Worm (Caenorhabditis elegans): ENCODE results near the gene mrpl-18.

Gene mrpl-18

DNA sequence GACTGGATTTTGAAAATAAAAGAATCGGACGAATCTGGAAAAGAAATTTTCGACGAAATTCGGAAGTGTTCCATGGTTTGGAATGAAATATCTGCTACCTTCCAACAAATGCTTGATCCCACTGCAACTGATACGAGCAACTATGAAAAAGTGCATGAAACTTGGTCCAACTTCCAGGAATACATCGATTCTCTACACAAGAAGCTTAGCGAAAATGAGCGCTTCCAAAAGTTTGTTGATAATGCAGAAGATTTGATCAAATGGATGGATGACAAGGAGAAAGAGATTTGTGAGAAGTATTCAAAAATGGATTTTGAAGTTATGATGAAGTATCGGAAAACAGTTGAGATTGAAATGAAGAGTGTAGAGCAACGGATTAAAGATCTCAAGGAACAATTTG is 37.8 kb downstream of the mrpl-18 start:
- TF ChIP-seq nhr-77 (tag; optimal IDR thresholded peaks at IDR 0.05) (no peak), elt-3 (tag; optimal IDR thresholded peaks at IDR 0.05) (no peak), C34F6.9 (tag; optimal IDR thresholded peaks at IDR 0.05) (no peak), sem-4 (tag; optimal IDR thresholded peaks at IDR 0.05) (no peak), alr-1 (tag; optimal IDR thresholded peaks at IDR 0.05) (no peak), unc-62 (GFP tag; optimal IDR thresholded peaks at IDR 0.05) (no peak), sma-9 (GFP tag; optimal IDR thresholded peaks at IDR 0.05) (no peak), sma-9 (tag; optimal IDR thresholded peaks at IDR 0.05) (no peak), nhr-25 (tag; optimal IDR thresholded peaks at IDR 0.05) (no peak), F13H6.1 (tag; optimal IDR thresholded peaks at IDR 0.05) (no peak), aly-2 (tag; optimal IDR thresholded peaks at IDR 0.05) (no peak), mbf-1 (tag; optimal IDR thresholded peaks at IDR 0.05) (no peak), ztf-11 (tag; optimal IDR thresholded peaks at IDR 0.05) (no peak), ceh-16 (tag; optimal IDR thresholded peaks at IDR 0.05) (no peak), ceh-82 (tag; optimal IDR thresholded peaks at IDR 0.05) (no peak), unc-55 (GFP tag; optimal IDR thresholded peaks at IDR 0.05) (no peak), mab-5 (tag; optimal IDR thresholded peaks at IDR 0.05) (no peak), crh-2 (tag; optimal IDR thresholded peaks at IDR 0.05) (no peak)

- TF ChIP-seq ceh-82 (tag; optimal IDR thresholded peaks at IDR 0.05) (no peak), F13H6.1 (tag; optimal IDR thresholded peaks at IDR 0.05) (no peak), ceh-16 (tag; optimal IDR thresholded peaks at IDR 0.05) (no peak), sma-3 (GFP tag; optimal IDR thresholded peaks at IDR 0.05) (no peak), Y55F3AM.14 (GFP tag; optimal IDR thresholded peaks at IDR 0.05) (no peak), nhr-21 (tag; optimal IDR thresholded peaks at IDR 0.05) (no peak), nhr-77 (tag; optimal IDR thresholded peaks at IDR 0.05) (no peak), blmp-1 (tag; optimal IDR thresholded peaks at IDR 0.05; ENCODE audit: insufficient read depth) (no peak), mdl-1 (tag; optimal IDR thresholded peaks at IDR 0.05) (no peak), unc-62 (GFP tag; optimal IDR thresholded peaks at IDR 0.05) (no peak), R02D3.7 (tag; optimal IDR thresholded peaks at IDR 0.05) (no peak), unc-55 (GFP tag; optimal IDR thresholded peaks at IDR 0.05) (no peak), lsy-2 (tag; optimal IDR thresholded peaks at IDR 0.05) (no peak), lin-11 (tag; optimal IDR thresholded peaks at IDR 0.05) (no peak), aly-2 (tag; optimal IDR thresholded peaks at IDR 0.05) (no peak), nhr-12 (tag; optimal IDR thresholded peaks at IDR 0.05) (no peak), nhr-129 (tag; optimal IDR thresholded peaks at IDR 0.05) (no peak), ztf-4 (tag; optimal IDR thresholded peaks at IDR 0.05) (no peak)
Measured at ce11 chrIII:8185130-8185529, 40.3 kb downstream of the mrpl-18 start.

- TF ChIP-seq mdl-1 (tag; optimal IDR thresholded peaks at IDR 0.05), result no peak
- no peak for TF ChIP-seq alr-1 (tag; optimal IDR thresholded peaks at IDR 0.05)
- TF ChIP-seq snpc-4 (tag; optimal IDR thresholded peaks at IDR 0.05), result no peak
- no peak for TF ChIP-seq skn-1 (tag; optimal IDR thresholded peaks at IDR 0.05)
- TF ChIP-seq peb-1 (tag; optimal IDR thresholded peaks at IDR 0.05), result no peak
- no peak for TF ChIP-seq nhr-25 (tag; optimal IDR thresholded peaks at IDR 0.05)
- TF ChIP-seq sma-3 (GFP tag; optimal IDR thresholded peaks at IDR 0.05), result no peak
- no peak for TF ChIP-seq nhr-237 (tag; optimal IDR thresholded peaks at IDR 0.05)
- no peak for TF ChIP-seq ztf-4 (tag; optimal IDR thresholded peaks at IDR 0.05)
- no peak for TF ChIP-seq lin-39 (tag; optimal IDR thresholded peaks at IDR 0.05)
- no peak for TF ChIP-seq fos-1 (tag; optimal IDR thresholded peaks at IDR 0.05)
- TF ChIP-seq crh-2 (tag; optimal IDR thresholded peaks at IDR 0.05), result no peak
- TF ChIP-seq mbf-1 (tag; optimal IDR thresholded peaks at IDR 0.05), result no peak
- no peak for TF ChIP-seq Y55F3AM.14 (GFP tag; optimal IDR thresholded peaks at IDR 0.05)
- TF ChIP-seq nhr-10 (tag; optimal IDR thresholded peaks at IDR 0.05), result no peak
- TF ChIP-seq R02D3.7 (tag; optimal IDR thresholded peaks at IDR 0.05), result no peak
Measured at ce11 chrIII:8190505-8190904, 45.7 kb downstream of the mrpl-18 start, which contains the start of gene C50C3.19. Gene C50C3.19, plus strand, starts transcription at chrIII:8190805.

DNA sequence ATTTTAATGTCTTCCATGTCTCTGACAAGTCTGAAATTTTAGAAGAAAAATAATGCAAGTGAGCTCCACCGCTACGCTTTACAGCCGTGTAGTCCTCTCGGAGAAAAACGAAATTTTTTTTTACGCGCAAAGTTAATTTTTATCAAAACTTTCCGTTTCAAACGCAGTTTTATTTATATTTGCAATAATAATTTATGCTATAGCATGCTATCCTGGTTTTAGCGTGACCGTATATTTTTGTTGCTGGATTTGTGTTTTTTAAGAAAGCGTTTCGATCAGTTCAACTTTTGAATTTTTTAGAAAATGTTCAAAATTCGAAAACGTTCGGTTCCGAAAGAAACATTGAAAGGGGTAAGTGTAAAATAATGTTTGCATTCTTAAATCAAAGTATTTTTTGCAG is 46.9 kb downstream of the mrpl-18 start, which contains the start of gene C50C3.1:
Gene C50C3.1, plus strand, starts transcription at position 301 of the 400 bp plus-strand sequence.
- TF ChIP-seq ZK546.5 (tag; optimal IDR thresholded peaks at IDR 0.05) (no peak), ama-1 (optimal IDR thresholded peaks at IDR 0.05) (no peak), crh-2 (tag; optimal IDR thresholded peaks at IDR 0.05) (no peak)
